Worm (Caenorhabditis elegans) whole organism, late embryonic: ENCODE results near the gene chil-11.
A peak's percentile ranks its signal among the peaks of the same experiment; 100 is the strongest.

Experiments used
- C08G9.2 ChIP-seq: sonication (generic microtip); optimal IDR thresholded peaks from 2 replicates; lab custom pipeline; 2016; ENCODE audit warnings: mild to moderate bottlenecking, missing genetic modification characterization, moderate library complexity, missing compliant biosample characterization
- C38D4.7 ChIP-seq: fragments of 200-800 bp; sonication (Bioruptor generic); optimal IDR thresholded peaks from 2 replicates; lab custom pipeline; 2018; ENCODE audit warnings: mild to moderate bottlenecking, missing genetic modification characterization, moderate library complexity, missing compliant biosample characterization
- F13H6.1 ChIP-seq: sonication (generic microtip); optimal IDR thresholded peaks from 2 replicates; lab custom pipeline; 2016; ENCODE audit warnings: missing genetic modification characterization, missing compliant biosample characterization
- K09A11.1 ChIP-seq: sonication (generic microtip); optimal IDR thresholded peaks from 2 replicates; lab custom pipeline; 2017; ENCODE audit warnings: antibody characterized with exemption, mild to moderate bottlenecking, missing genetic modification characterization, missing compliant biosample characterization; ENCODE audit not compliant: insufficient read depth
- T23F11.4 ChIP-seq: fragments of 200-800 bp; sonication (Bioruptor generic); optimal IDR thresholded peaks from 2 replicates; lab custom pipeline; 2018; ENCODE audit warnings: mild to moderate bottlenecking, missing genetic modification characterization, missing compliant biosample characterization
- ahr-1 ChIP-seq: sonication (generic microtip); optimal IDR thresholded peaks from 2 replicates; lab custom pipeline; 2016; ENCODE audit warnings: missing genetic modification characterization, missing compliant biosample characterization
- ceh-14 ChIP-seq: sonication (generic microtip); optimal IDR thresholded peaks from 2 replicates; lab custom pipeline; 2016; ENCODE audit warnings: missing genotype, missing genetic modification characterization, missing compliant biosample characterization
- ceh-19 ChIP-seq: fragments of 200-800 bp; sonication (Bioruptor generic); optimal IDR thresholded peaks from 2 replicates; lab custom pipeline; 2018; ENCODE audit warnings: mild to moderate bottlenecking, missing genetic modification characterization, missing compliant biosample characterization
- ceh-2 ChIP-seq: sonication (generic microtip); optimal IDR thresholded peaks from 2 replicates; lab custom pipeline; 2016; ENCODE audit warnings: missing genotype, missing genetic modification characterization, missing compliant biosample characterization
- ceh-22 ChIP-seq: sonication (generic microtip); optimal IDR thresholded peaks from 2 replicates; lab custom pipeline; 2017; ENCODE audit warnings: missing biosample characterization, missing genetic modification characterization
- ceh-24 ChIP-seq: sonication (generic microtip); optimal IDR thresholded peaks from 2 replicates; lab custom pipeline; 2016; ENCODE audit warnings: mild to moderate bottlenecking, missing genetic modification characterization, missing compliant biosample characterization
- ceh-30 ChIP-seq: fragments of 150-350 bp; optimal IDR thresholded peaks from 2 replicates; lab custom pipeline; 2014; ENCODE audit warnings: missing biosample characterization, missing genetic modification characterization
- ceh-31 ChIP-seq: sonication (generic microtip); optimal IDR thresholded peaks from 2 replicates; lab custom pipeline; 2016; ENCODE audit warnings: missing genetic modification characterization, missing compliant biosample characterization
- ceh-34 ChIP-seq: sonication (generic microtip); optimal IDR thresholded peaks from 2 replicates; lab custom pipeline; 2016; ENCODE audit warnings: mild to moderate bottlenecking, missing genetic modification characterization, missing compliant biosample characterization
- ceh-48 ChIP-seq: sonication (generic microtip); optimal IDR thresholded peaks from 2 replicates; lab custom pipeline; 2016; ENCODE audit warnings: missing genetic modification characterization, inconsistent platforms, missing compliant biosample characterization
- ceh-6 ChIP-seq: fragments of 200-800 bp; sonication (Bioruptor generic); optimal IDR thresholded peaks from 2 replicates; lab custom pipeline; 2018; ENCODE audit warnings: mild to moderate bottlenecking, missing genetic modification characterization, missing compliant biosample characterization
- ceh-9 ChIP-seq: sonication (generic microtip); optimal IDR thresholded peaks from 2 replicates; lab custom pipeline; 2016; ENCODE audit warnings: mild to moderate bottlenecking, missing genetic modification characterization, inconsistent platforms, missing compliant biosample characterization
- che-1 ChIP-seq: sonication (generic microtip); optimal IDR thresholded peaks from 2 replicates; lab custom pipeline; 2016; ENCODE audit warnings: mild to moderate bottlenecking, missing genetic modification characterization, missing compliant biosample characterization
- dmd-4 ChIP-seq: sonication (generic microtip); optimal IDR thresholded peaks from 2 replicates; lab custom pipeline; 2016; ENCODE audit warnings: borderline replicate concordance, missing genetic modification characterization, missing compliant biosample characterization
- dve-1 ChIP-seq: sonication (generic microtip); optimal IDR thresholded peaks from 2 replicates; lab custom pipeline; 2017; ENCODE audit warnings: antibody characterized with exemption, mild to moderate bottlenecking, missing genetic modification characterization, missing compliant biosample characterization
- elt-2 ChIP-seq: sonication (generic microtip); optimal IDR thresholded peaks from 2 replicates; lab custom pipeline; 2016; ENCODE audit warnings: missing genetic modification reagents, missing genetic modification characterization, missing compliant biosample characterization
- elt-4 ChIP-seq: sonication (generic microtip); optimal IDR thresholded peaks from 2 replicates; lab custom pipeline; 2016; ENCODE audit warnings: missing genetic modification characterization, missing compliant biosample characterization
- ets-4 ChIP-seq: sonication (generic microtip); optimal IDR thresholded peaks from 2 replicates; lab custom pipeline; 2016; ENCODE audit warnings: missing genetic modification characterization, missing compliant biosample characterization
- hlh-13 ChIP-seq: fragments of 200-800 bp; sonication (Bioruptor generic); optimal IDR thresholded peaks from 2 replicates; lab custom pipeline; 2018; ENCODE audit warnings: mild to moderate bottlenecking, missing genetic modification characterization, missing compliant biosample characterization
- hlh-15 ChIP-seq: sonication (generic microtip); optimal IDR thresholded peaks from 2 replicates; lab custom pipeline; 2016; ENCODE audit warnings: missing genetic modification characterization, missing compliant biosample characterization
- hlh-30 ChIP-seq: sonication (generic microtip); optimal IDR thresholded peaks from 2 replicates; lab custom pipeline; 2017; ENCODE audit warnings: antibody characterized with exemption, missing genetic modification characterization, missing compliant biosample characterization; ENCODE audit not compliant: insufficient read depth
- hlh-6 ChIP-seq: sonication (generic microtip); optimal IDR thresholded peaks from 2 replicates; lab custom pipeline; 2016; ENCODE audit warnings: missing genotype, missing genetic modification characterization, missing compliant biosample characterization
- hlh-8 ChIP-seq: sonication (generic microtip); optimal IDR thresholded peaks from 2 replicates; lab custom pipeline; 2016; ENCODE audit warnings: missing genotype, missing genetic modification characterization, missing compliant biosample characterization
- mec-3 ChIP-seq: sonication (generic microtip); optimal IDR thresholded peaks from 2 replicates; lab custom pipeline; 2016; ENCODE audit warnings: borderline replicate concordance, missing genetic modification characterization, missing compliant biosample characterization
- nfya-1 ChIP-seq: sonication (generic microtip); optimal IDR thresholded peaks from 2 replicates; lab custom pipeline; 2017; ENCODE audit warnings: missing genetic modification characterization, mild to moderate bottlenecking, missing compliant biosample characterization, antibody characterized with exemption, moderate library complexity
- nhr-232 ChIP-seq: sonication (generic microtip); optimal IDR thresholded peaks from 2 replicates; lab custom pipeline; 2016; ENCODE audit warnings: missing genetic modification characterization, missing compliant biosample characterization
- npax-4 ChIP-seq: sonication (generic microtip); optimal IDR thresholded peaks from 2 replicates; lab custom pipeline; 2016; ENCODE audit warnings: missing genetic modification characterization, missing compliant biosample characterization
- odd-2 ChIP-seq: sonication (generic microtip); optimal IDR thresholded peaks from 2 replicates; lab custom pipeline; 2017; ENCODE audit warnings: antibody characterized with exemption, mild to moderate bottlenecking, missing genetic modification characterization, missing compliant biosample characterization
- pat-9 ChIP-seq: fragments of 200-800 bp; sonication (Bioruptor generic); optimal IDR thresholded peaks from 2 replicates; lab custom pipeline; 2018; ENCODE audit warnings: mild to moderate bottlenecking, missing genetic modification characterization, moderate library complexity, missing compliant biosample characterization
- pax-1 ChIP-seq: fragments of 150-350 bp; optimal IDR thresholded peaks from 2 replicates; lab custom pipeline; 2014; ENCODE audit warnings: missing biosample characterization, missing genetic modification characterization
- pha-2 ChIP-seq: sonication (generic microtip); optimal IDR thresholded peaks from 2 replicates; lab custom pipeline; 2017; ENCODE audit warnings: mild to moderate bottlenecking, missing genetic modification characterization, missing compliant biosample characterization
- pros-1 ChIP-seq: fragments of 150-350 bp; optimal IDR thresholded peaks from 2 replicates; lab custom pipeline; 2014; ENCODE audit warnings: missing biosample characterization, missing genetic modification reagents, missing genetic modification characterization
- ref-2 ChIP-seq: sonication (generic microtip); optimal IDR thresholded peaks from 2 replicates; lab custom pipeline; 2016; ENCODE audit warnings: missing genetic modification characterization, missing compliant biosample characterization
- rnt-1 ChIP-seq: sonication (generic microtip); optimal IDR thresholded peaks from 2 replicates; lab custom pipeline; 2016; ENCODE audit warnings: missing genetic modification characterization, missing compliant biosample characterization
- sdc-2 ChIP-seq: sonication (generic microtip); optimal IDR thresholded peaks from 2 replicates; lab custom pipeline; 2016; ENCODE audit warnings: missing genotype, missing genetic modification characterization, missing compliant biosample characterization
- sox-4 ChIP-seq: sonication (generic microtip); optimal IDR thresholded peaks from 2 replicates; lab custom pipeline; 2017; ENCODE audit warnings: mild to moderate bottlenecking, missing genetic modification characterization, inconsistent platforms, missing compliant biosample characterization
- tbx-2 ChIP-seq: sonication (generic microtip); optimal IDR thresholded peaks from 2 replicates; lab custom pipeline; 2016; ENCODE audit warnings: missing genetic modification characterization, missing compliant biosample characterization
- tbx-7 ChIP-seq: sonication (generic microtip); optimal IDR thresholded peaks from 2 replicates; lab custom pipeline; 2016; ENCODE audit warnings: missing genotype, missing genetic modification characterization, missing compliant biosample characterization
- ttx-3 ChIP-seq: sonication (generic microtip); optimal IDR thresholded peaks from 2 replicates; lab custom pipeline; 2016; ENCODE audit warnings: missing genetic modification reagents, missing genetic modification characterization, missing compliant biosample characterization
- unc-42 ChIP-seq: sonication (generic microtip); optimal IDR thresholded peaks from 2 replicates; lab custom pipeline; 2016; ENCODE audit warnings: missing genotype, missing genetic modification characterization, missing compliant biosample characterization
- unc-55 ChIP-seq: sonication (generic microtip); optimal IDR thresholded peaks from 2 replicates; lab custom pipeline; 2017; ENCODE audit warnings: missing biosample characterization, missing genetic modification reagents, missing genetic modification characterization
- ztf-16 ChIP-seq: sonication (generic microtip); optimal IDR thresholded peaks from 2 replicates; lab custom pipeline; 2017; ENCODE audit warnings: missing genetic modification characterization, missing compliant biosample characterization

Gene chil-11

DNA sequence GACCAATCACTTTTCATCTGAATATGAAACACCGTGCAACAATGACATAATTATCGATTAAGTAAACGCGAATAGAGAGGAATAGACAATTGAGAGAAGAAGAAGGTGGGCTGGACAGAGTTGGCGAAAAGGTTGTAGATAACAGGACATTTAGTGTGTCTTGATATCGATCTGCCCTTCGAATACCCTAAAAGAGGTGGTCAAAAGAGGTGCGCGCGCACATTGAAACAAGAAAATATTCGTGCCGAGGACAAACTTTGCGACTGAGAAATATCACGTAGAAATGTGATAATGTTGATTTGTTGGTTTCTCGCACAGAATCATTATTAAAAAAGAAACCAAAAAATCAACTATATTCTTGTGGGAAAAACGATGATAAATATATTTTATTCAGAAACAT, 8.7 kb downstream of the chil-11 start:
- no peak for TF ChIP-seq C38D4.7
- TF ChIP-seq sdc-2 (tag; lab: Kevin White, UChicago), result no peak
- TF ChIP-seq odd-2, result no peak

DNA sequence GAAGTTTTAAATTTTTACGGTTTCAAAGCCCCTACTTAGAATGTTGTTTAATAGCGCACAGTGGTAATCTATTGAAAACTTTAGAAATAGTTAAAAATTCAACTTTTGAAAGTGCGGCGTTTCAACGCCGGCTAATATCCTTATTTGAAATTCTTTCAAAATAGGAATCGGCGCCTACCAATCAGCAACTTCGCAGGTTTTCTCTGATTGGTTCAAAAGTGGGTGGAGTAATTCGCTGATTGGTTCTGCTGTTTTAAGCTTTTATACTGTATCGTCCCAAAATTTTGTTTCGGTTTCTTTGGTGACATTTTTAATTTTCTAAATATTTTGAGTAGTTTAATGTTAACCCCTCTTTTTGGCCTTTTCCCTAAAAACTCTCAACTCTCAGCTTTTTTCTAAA, 10.9 kb downstream of the chil-11 start:
- TF ChIP-seq mec-3 (tag; lab: Kevin White, UChicago) (no peak), nfya-1 (peak; percentile 91)

DNA sequence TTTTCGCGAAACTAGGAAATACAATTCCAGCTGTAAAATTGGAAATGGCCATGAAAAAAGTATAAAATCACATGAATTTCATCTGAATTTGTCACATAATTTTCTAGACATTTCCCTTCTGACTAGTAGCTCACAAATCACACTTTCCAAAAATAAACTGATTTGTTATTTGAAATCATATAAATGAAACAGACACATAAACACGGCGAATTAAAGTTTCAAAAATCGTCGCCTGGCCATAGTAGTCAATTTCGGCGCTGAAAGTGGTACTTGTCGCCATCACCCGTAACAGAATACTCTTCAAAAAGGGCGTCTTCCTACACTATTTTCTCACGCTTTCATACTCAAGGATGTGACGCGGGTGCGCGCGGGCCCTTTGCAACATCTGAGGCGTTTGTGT, 11.6 kb downstream of the chil-11 start:
- TF ChIP-seq ceh-24 (tag; lab: Kevin White, UChicago) (no peak), ceh-19 (GFP tag; lab: Kevin White, UChicago) (peak; percentile 46)

DNA sequence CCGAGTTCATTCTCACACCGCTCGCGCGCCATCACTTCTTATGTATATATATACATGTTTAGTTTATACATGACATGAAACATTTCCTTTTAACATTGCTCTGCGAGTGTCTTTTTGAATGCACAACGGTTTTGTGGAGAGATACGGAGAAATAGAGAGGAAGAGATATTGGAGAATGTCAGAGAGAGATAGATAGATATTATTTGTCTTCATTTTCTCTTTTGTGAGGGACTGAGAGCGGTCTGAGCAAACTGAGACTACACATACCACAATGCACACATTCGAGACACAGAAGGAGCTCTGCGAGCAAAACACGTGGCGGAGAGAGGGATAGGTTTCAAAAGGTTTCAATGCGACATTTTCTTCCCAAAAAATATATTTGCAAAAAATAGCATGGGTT, 12.1 kb downstream of the chil-11 start:
- TF ChIP-seq ets-4 (tag; lab: Kevin White, UChicago) (no peak), tbx-7 (tag; lab: Kevin White, UChicago) (no peak), ceh-30 (tag; lab: Kevin White, UChicago) (no peak), unc-42 (tag; lab: Kevin White, UChicago) (no peak), ttx-3 (no peak), ref-2 (tag; lab: Kevin White, UChicago) (no peak), npax-4 (tag; lab: Kevin White, UChicago) (no peak), K09A11.1 (tag; lab: Kevin White, UChicago) (no peak), nfya-1 (no peak), ceh-22 (tag; lab: Kevin White, UChicago) (no peak), F13H6.1 (tag; lab: Kevin White, UChicago) (no peak), ceh-48 (tag; lab: Kevin White, UChicago) (no peak), unc-55 (GFP tag; lab: Kevin White, UChicago) (no peak), ceh-2 (no peak), ceh-9 (tag; lab: Kevin White, UChicago) (no peak), rnt-1 (tag; lab: Kevin White, UChicago) (no peak), hlh-13 (no peak), hlh-15 (tag; lab: Kevin White, UChicago) (no peak), ceh-6 (GFP tag; lab: Kevin White, UChicago) (no peak), elt-2 (no peak), hlh-6 (tag; lab: Kevin White, UChicago) (no peak), tbx-2 (tag; lab: Kevin White, UChicago) (peak; percentile 15), pha-2 (tag; lab: Kevin White, UChicago) (peak; percentile 45), ceh-24 (tag; lab: Kevin White, UChicago) (no peak), nhr-232 (tag; lab: Kevin White, UChicago) (no peak), sox-4 (tag; lab: Kevin White, UChicago) (no peak), dmd-4 (no peak), ztf-16 (tag; lab: Kevin White, UChicago) (no peak), T23F11.4 (GFP tag; lab: Kevin White, UChicago) (peak; percentile 50), che-1 (no peak), ceh-34 (tag; lab: Kevin White, UChicago) (peak; percentile 27), odd-2 (no peak), ceh-14 (tag; lab: Kevin White, UChicago) (peak; percentile 17), pat-9 (tag; lab: Kevin White, UChicago) (no peak), dve-1 (tag; lab: Kevin White, UChicago) (peak; percentile 42), hlh-30 (tag; lab: Kevin White, UChicago) (peak; percentile 3), pros-1 (tag; lab: Kevin White, UChicago) (no peak), hlh-8 (tag; lab: Kevin White, UChicago) (no peak), mec-3 (tag; lab: Kevin White, UChicago) (no peak), ahr-1 (tag; lab: Kevin White, UChicago) (no peak), pax-1 (tag; lab: Kevin White, UChicago) (no peak), ceh-31 (tag; lab: Kevin White, UChicago) (no peak), ceh-19 (GFP tag; lab: Kevin White, UChicago) (no peak), C08G9.2 (tag; lab: Kevin White, UChicago) (no peak), elt-4 (tag; lab: Kevin White, UChicago) (no peak)
